Fruit fly (Drosophila melanogaster) S2 (cell line): ENCODE measurements around the gene CG15258.

Experiments used
- CG8478 ChIP-seq: fragments of >200 bp; optimal IDR thresholded peaks from 2 replicates; lab custom pipeline; 2018
- CTCF ChIP-seq, 2 experiments: fragments of >200 bp; optimal IDR thresholded peaks; 2 replicates each; lab custom pipeline; 2018

Gene CG15258

dm6 chr2L:15383026-15383575 lies 21.7 kb upstream of the CG15258 start:
- TF ChIP-seq CTCF (optimal IDR thresholded peaks at IDR 0.05; lab: Kevin White, UChicago) (no peak), CG8478 (lab: Kevin White, UChicago) (no peak)

- TF ChIP-seq CTCF (optimal IDR thresholded peaks at IDR 0.05; lab: Kevin White, UChicago) = no peak
- TF ChIP-seq CG8478 (lab: Kevin White, UChicago) = no peak
These were observed 10.5 kb upstream of the CG15258 start for dm6 chr2L:15371939-15372338.

- TF ChIP-seq CTCF (optimal IDR thresholded peaks at IDR 0.05; lab: Kevin White, UChicago) = no peak
- TF ChIP-seq CG8478 (lab: Kevin White, UChicago) = no peak
These were observed 9.8 kb upstream of the CG15258 start for dm6 chr2L:15371237-15371636.

- no peak for TF ChIP-seq CG8478 (lab: Kevin White, UChicago)
- no peak for TF ChIP-seq CTCF (optimal IDR thresholded peaks at IDR 0.05; lab: Kevin White, UChicago)
These were observed 9.0 kb upstream of the CG15258 start for dm6 chr2L:15370467-15370866.

dm6 chr2L:15370016-15370415 lies 8.6 kb upstream of the CG15258 start:
- no peak for TF ChIP-seq CG8478 (lab: Kevin White, UChicago)
- TF ChIP-seq CTCF (optimal IDR thresholded peaks at IDR 0.05; lab: Kevin White, UChicago) = no peak

dm6 chr2L:15367607-15368006 lies 6.2 kb upstream of the CG15258 start:
- no peak for TF ChIP-seq CG8478 (lab: Kevin White, UChicago)
- TF ChIP-seq CTCF (optimal IDR thresholded peaks at IDR 0.05; lab: Kevin White, UChicago) = no peak

- TF ChIP-seq CG8478 (lab: Kevin White, UChicago) = no peak
- TF ChIP-seq CTCF (optimal IDR thresholded peaks at IDR 0.05; lab: Kevin White, UChicago) = no peak
These were observed 2.6 kb upstream of the CG15258 start for dm6 chr2L:15364026-15364425.

dm6 chr2L:15358516-15358915 lies 2.9 kb downstream of the CG15258 start:
- TF ChIP-seq CG8478 (lab: Kevin White, UChicago) (no peak), CTCF (optimal IDR thresholded peaks at IDR 0.05; lab: Kevin White, UChicago) (no peak)

dm6 chr2L:15350882-15351281 lies 10.5 kb downstream of the CG15258 start:
- TF ChIP-seq CG8478 (lab: Kevin White, UChicago) (no peak), CTCF (optimal IDR thresholded peaks at IDR 0.05; lab: Kevin White, UChicago) (no peak)

- TF ChIP-seq CG8478 (lab: Kevin White, UChicago) (no peak), CTCF (optimal IDR thresholded peaks at IDR 0.05; lab: Kevin White, UChicago) (no peak)
These were observed 12.2 kb downstream of the CG15258 start for dm6 chr2L:15349203-15349602.

- TF ChIP-seq CG8478 (lab: Kevin White, UChicago) = no peak
- TF ChIP-seq CTCF (optimal IDR thresholded peaks at IDR 0.05; lab: Kevin White, UChicago) = no peak
These were observed 16.1 kb downstream of the CG15258 start for dm6 chr2L:15345295-15345694.

- no peak for TF ChIP-seq CTCF (optimal IDR thresholded peaks at IDR 0.05; lab: Kevin White, UChicago)
- TF ChIP-seq CG8478 (lab: Kevin White, UChicago) = no peak
These were observed 18.0 kb downstream of the CG15258 start for dm6 chr2L:15343367-15343893.

dm6 chr2L:15339601-15340000 lies 21.8 kb downstream of the CG15258 start:
- TF ChIP-seq CTCF (optimal IDR thresholded peaks at IDR 0.05; lab: Kevin White, UChicago) (no peak), CG8478 (lab: Kevin White, UChicago) (no peak)

dm6 chr2L:15337248-15337848 lies 24.1 kb downstream of the CG15258 start:
- TF ChIP-seq CTCF (optimal IDR thresholded peaks at IDR 0.05; lab: Kevin White, UChicago) (no peak), CG8478 (lab: Kevin White, UChicago) (no peak)

- no peak for TF ChIP-seq CTCF (optimal IDR thresholded peaks at IDR 0.05; lab: Kevin White, UChicago)
- TF ChIP-seq CG8478 (lab: Kevin White, UChicago) = no peak
These were observed 27.8 kb downstream of the CG15258 start, which contains the start of gene esg for dm6 chr2L:15333602-15334080. Gene esg (plus strand): TSS chr2L:15333866.

- TF ChIP-seq CG8478 (lab: Kevin White, UChicago) (no peak), CTCF (optimal IDR thresholded peaks at IDR 0.05; lab: Kevin White, UChicago) (no peak)
These were observed 28.9 kb downstream of the CG15258 start for dm6 chr2L:15332561-15332960.
